Worm (Caenorhabditis elegans) whole organism, mixed stage, embryonic: ENCODE data around the gene E04F6.9.

Experiments
- M03D4.4 ChIP-seq: sonication (generic microtip); optimal IDR thresholded peaks from 2 replicates; lab custom pipeline; 2017; ENCODE audit warnings: mild to moderate bottlenecking, missing genetic modification characterization, missing compliant biosample characterization
- blmp-1 ChIP-seq: fragments of 150-350 bp; optimal IDR thresholded peaks from 2 replicates; lab custom pipeline; 2014; ENCODE audit warnings: missing biosample characterization, missing genetic modification characterization
- ceh-39 ChIP-seq: fragments of 150-350 bp; optimal IDR thresholded peaks from 2 replicates; lab custom pipeline; 2014; ENCODE audit warnings: missing biosample characterization, missing genetic modification characterization
- ceh-43 ChIP-seq: fragments of 200-800 bp; sonication (Bioruptor generic); optimal IDR thresholded peaks from 2 replicates; lab custom pipeline; 2018; ENCODE audit warnings: mild to moderate bottlenecking, missing genetic modification characterization, moderate library complexity, missing compliant biosample characterization
- ceh-83 ChIP-seq: fragments of 200-800 bp; sonication (Bioruptor generic); optimal IDR thresholded peaks from 2 replicates; lab custom pipeline; 2018; ENCODE audit warnings: mild to moderate bottlenecking, missing genetic modification characterization, missing compliant biosample characterization
- ces-1 ChIP-seq: fragments of 150-350 bp; optimal IDR thresholded peaks from 2 replicates; lab custom pipeline; 2014; ENCODE audit warnings: missing biosample characterization, missing genetic modification reagents, missing genetic modification characterization
- cnd-1 ChIP-seq: fragments of 200-800 bp; sonication (Bioruptor generic); optimal IDR thresholded peaks from 2 replicates; lab custom pipeline; 2018; ENCODE audit warnings: mild to moderate bottlenecking, missing genetic modification characterization, missing compliant biosample characterization
- drap-1 ChIP-seq: fragments of 200-800 bp; sonication (Bioruptor generic); optimal IDR thresholded peaks from 3 replicates; lab custom pipeline; 2018; ENCODE audit warnings: mild to moderate bottlenecking, missing genetic modification characterization, missing compliant biosample characterization
- elt-1 ChIP-seq: sonication (generic microtip); optimal IDR thresholded peaks from 2 replicates; lab custom pipeline; 2017; ENCODE audit warnings: missing genetic modification characterization, mild to moderate bottlenecking, missing compliant biosample characterization, antibody characterized with exemption, moderate library complexity, borderline replicate concordance; ENCODE audit not compliant: insufficient read depth
- elt-3 ChIP-seq: fragments of 150-350 bp; optimal IDR thresholded peaks from 2 replicates; lab custom pipeline; 2014; ENCODE audit warnings: missing biosample characterization, missing genetic modification characterization
- flh-1 ChIP-seq: fragments of 200-800 bp; sonication (Bioruptor generic); optimal IDR thresholded peaks from 2 replicates; lab custom pipeline; 2018; ENCODE audit warnings: mild to moderate bottlenecking, missing genetic modification characterization, moderate library complexity, missing compliant biosample characterization
- ham-2 ChIP-seq: fragments of 200-800 bp; sonication (Bioruptor generic); optimal IDR thresholded peaks from 2 replicates; lab custom pipeline; 2018; ENCODE audit warnings: mild to moderate bottlenecking, missing genetic modification characterization, missing compliant biosample characterization
- lin-32 ChIP-seq: fragments of 200-800 bp; sonication (Bioruptor generic); optimal IDR thresholded peaks from 2 replicates; lab custom pipeline; 2018; ENCODE audit warnings: mild to moderate bottlenecking, missing genetic modification characterization, missing compliant biosample characterization
- lsy-2 ChIP-seq: fragments of 150-350 bp; optimal IDR thresholded peaks from 2 replicates; lab custom pipeline; 2014; ENCODE audit warnings: missing biosample characterization, missing genetic modification characterization
- mab-5 ChIP-seq: fragments of 150-350 bp; optimal IDR thresholded peaks from 2 replicates; lab custom pipeline; 2014; ENCODE audit warnings: missing biosample characterization, missing genetic modification characterization
- mep-1 ChIP-seq: fragments of 150-350 bp; optimal IDR thresholded peaks from 2 replicates; lab custom pipeline; 2017; ENCODE audit warnings: missing biosample characterization, missing genetic modification reagents, missing genetic modification characterization, inconsistent platforms
- mls-2 ChIP-seq: sonication (generic microtip); optimal IDR thresholded peaks from 2 replicates; lab custom pipeline; 2016; ENCODE audit warnings: mild to moderate bottlenecking, missing genetic modification characterization, moderate library complexity, missing compliant biosample characterization
- nhr-12 ChIP-seq: fragments of 150-350 bp; optimal IDR thresholded peaks from 2 replicates; lab custom pipeline; 2014; ENCODE audit warnings: missing biosample characterization, missing genetic modification characterization
- nhr-2 ChIP-seq: fragments of 150-350 bp; optimal IDR thresholded peaks from 2 replicates; lab custom pipeline; 2014; ENCODE audit warnings: missing biosample characterization, missing genetic modification characterization
- nhr-237 ChIP-seq: fragments of 150-350 bp; optimal IDR thresholded peaks from 2 replicates; lab custom pipeline; 2014; ENCODE audit warnings: missing biosample characterization, missing genetic modification characterization
- nhr-28 ChIP-seq: fragments of 150-350 bp; optimal IDR thresholded peaks from 2 replicates; lab custom pipeline; 2014; ENCODE audit warnings: missing biosample characterization, missing genetic modification characterization
- nhr-76 ChIP-seq: sonication (generic microtip); optimal IDR thresholded peaks from 2 replicates; lab custom pipeline; 2017; ENCODE audit warnings: missing biosample characterization, missing genetic modification characterization
- pha-4 ChIP-seq: fragments of 150-350 bp; optimal IDR thresholded peaks from 2 replicates; lab custom pipeline; 2018; ENCODE audit warnings: missing biosample characterization, missing genetic modification reagents, missing genetic modification characterization
- sem-2 ChIP-seq: fragments of 200-800 bp; sonication (Bioruptor generic); optimal IDR thresholded peaks from 2 replicates; lab custom pipeline; 2018; ENCODE audit warnings: mild to moderate bottlenecking, missing genetic modification characterization, missing compliant biosample characterization
- snpc-4 ChIP-seq: fragments of 150-350 bp; optimal IDR thresholded peaks from 2 replicates; lab custom pipeline; 2014; ENCODE audit warnings: missing biosample characterization, missing genetic modification characterization
- sptf-1 ChIP-seq: sonication (generic microtip); optimal IDR thresholded peaks from 2 replicates; lab custom pipeline; 2017; ENCODE audit warnings: mild to moderate bottlenecking, missing genetic modification characterization, moderate library complexity, missing compliant biosample characterization
- tbx-8 ChIP-seq: fragments of 200-800 bp; sonication (Bioruptor generic); optimal IDR thresholded peaks from 2 replicates; lab custom pipeline; 2018; ENCODE audit warnings: mild to moderate bottlenecking, missing genetic modification characterization, moderate library complexity, missing compliant biosample characterization
- unc-120 ChIP-seq: sonication (generic microtip); optimal IDR thresholded peaks from 2 replicates; lab custom pipeline; 2017; ENCODE audit warnings: missing genetic modification characterization, missing compliant biosample characterization; ENCODE audit not compliant: poor library complexity, severe bottlenecking
- unc-39 ChIP-seq: fragments of 150-350 bp; optimal IDR thresholded peaks from 2 replicates; lab custom pipeline; 2014; ENCODE audit warnings: missing biosample characterization, missing genetic modification characterization
- unc-62 ChIP-seq: fragments of 150-350 bp; optimal IDR thresholded peaks from 2 replicates; lab custom pipeline; 2014; ENCODE audit warnings: missing biosample characterization, missing genetic modification reagents, missing genetic modification characterization
- zip-8 ChIP-seq: fragments of 150-350 bp; optimal IDR thresholded peaks from 2 replicates; lab custom pipeline; 2014; ENCODE audit warnings: missing biosample characterization, missing genetic modification characterization
- ztf-11 ChIP-seq: fragments of 150-350 bp; optimal IDR thresholded peaks from 2 replicates; lab custom pipeline; 2014; ENCODE audit warnings: missing biosample characterization, missing genetic modification characterization

The E04F6.9 gene

DNA sequence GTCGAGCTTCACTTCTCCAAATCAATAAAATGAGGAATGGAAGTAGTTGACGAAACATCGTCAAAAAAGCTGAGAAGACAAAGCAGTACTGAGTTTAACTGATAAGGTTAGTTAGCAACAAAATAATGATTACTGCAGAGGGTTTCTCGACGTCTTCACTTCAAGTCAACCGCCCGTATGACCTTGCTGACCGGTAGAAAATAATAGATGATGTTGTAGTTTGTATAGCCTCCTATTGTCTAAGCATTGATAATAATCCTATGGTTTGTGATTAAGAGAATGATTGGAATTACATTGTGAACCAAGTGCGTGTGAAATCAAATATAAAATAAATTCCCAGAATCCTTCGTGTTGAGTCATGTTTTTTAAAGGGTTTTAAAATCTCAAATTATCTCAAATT is 12.7 kb downstream of the E04F6.9 start, which contains the start of gene E04F6.6:
E04F6.6 (minus strand) TSS at position 258 of the 400 bp plus-strand sequence.
- TF ChIP-seq elt-1 (tag; lab: Kevin White, UChicago), result no peak
- TF ChIP-seq unc-39, result no peak
- TF ChIP-seq cnd-1 (tag; lab: Kevin White, UChicago), result no peak
- no peak for TF ChIP-seq elt-3
- TF ChIP-seq flh-1 (GFP tag; lab: Kevin White, UChicago), result no peak
- TF ChIP-seq nhr-237 (tag; lab: Kevin White, UChicago), result no peak
- TF ChIP-seq mep-1 (tag; lab: Kevin White, UChicago), result no peak

DNA sequence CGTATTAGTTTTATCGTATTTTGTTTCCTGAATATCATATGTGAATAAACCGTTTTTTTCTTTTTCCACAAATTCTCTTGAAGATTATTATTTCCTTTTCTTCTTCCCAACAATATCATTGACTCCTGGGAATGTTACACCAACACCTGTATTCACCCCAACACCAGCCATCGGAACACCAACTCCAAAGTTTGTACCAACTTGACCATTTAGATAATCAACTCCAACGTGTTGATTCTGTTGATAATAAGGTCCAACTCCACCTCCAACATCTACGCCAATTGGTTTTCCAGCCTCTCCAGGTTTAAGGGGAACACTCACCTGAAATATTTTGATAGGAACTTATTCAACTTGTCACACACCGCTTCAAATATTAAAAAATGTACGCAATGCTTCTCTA is 14.5 kb downstream of the E04F6.9 start:
- TF ChIP-seq nhr-2, result no peak
- no peak for TF ChIP-seq ces-1 (GFP tag; lab: Kevin White, UChicago)
- no peak for TF ChIP-seq mls-2 (tag; lab: Kevin White, UChicago)
- no peak for TF ChIP-seq elt-1 (tag; lab: Kevin White, UChicago)
- no peak for TF ChIP-seq unc-39
- TF ChIP-seq ztf-11 (tag; lab: Kevin White, UChicago), result no peak
- no peak for TF ChIP-seq pha-4 (tag; lab: Kevin White, UChicago)
- TF ChIP-seq cnd-1 (tag; lab: Kevin White, UChicago), result no peak
- TF ChIP-seq sptf-1, result no peak
- TF ChIP-seq M03D4.4 (tag; lab: Kevin White, UChicago), result no peak
- no peak for TF ChIP-seq nhr-237 (tag; lab: Kevin White, UChicago)
- TF ChIP-seq tbx-8, result no peak
- TF ChIP-seq elt-3, result no peak
- TF ChIP-seq ceh-43 (GFP tag; lab: Kevin White, UChicago), result no peak

- no peak for TF ChIP-seq lin-32 (GFP tag; lab: Kevin White, UChicago)
- TF ChIP-seq ceh-83 (GFP tag; lab: Kevin White, UChicago), result no peak
- TF ChIP-seq nhr-28 (tag; lab: Kevin White, UChicago), result no peak
- no peak for TF ChIP-seq lsy-2
- no peak for TF ChIP-seq unc-120 (tag; lab: Kevin White, UChicago)
- TF ChIP-seq drap-1 (GFP tag; lab: Kevin White, UChicago), result no peak
- no peak for TF ChIP-seq nhr-12 (tag; lab: Kevin White, UChicago)
- TF ChIP-seq zip-8 (tag; lab: Kevin White, UChicago), result no peak
- TF ChIP-seq pha-4 (tag; lab: Kevin White, UChicago), result no peak
- TF ChIP-seq mep-1 (tag; lab: Kevin White, UChicago), result no peak
- no peak for TF ChIP-seq flh-1 (GFP tag; lab: Kevin White, UChicago)
- TF ChIP-seq nhr-237 (tag; lab: Kevin White, UChicago), result no peak
- TF ChIP-seq nhr-76 (tag; lab: Kevin White, UChicago), result no peak
- no peak for TF ChIP-seq nhr-2
- TF ChIP-seq blmp-1 (tag; lab: Kevin White, UChicago), result no peak
- no peak for TF ChIP-seq unc-62 (GFP tag; lab: Kevin White, UChicago)
- TF ChIP-seq cnd-1 (tag; lab: Kevin White, UChicago), result no peak
- TF ChIP-seq mls-2 (tag; lab: Kevin White, UChicago), result no peak
- TF ChIP-seq elt-1 (tag; lab: Kevin White, UChicago), result no peak
- no peak for TF ChIP-seq tbx-8
Measured at ce11 chrII:7196040-7196439, 15.9 kb downstream of the E04F6.9 start, which contains the start of gene maoc-1. Gene maoc-1 (plus strand): TSS chrII:7196276.

ce11 chrII:7195541-7195940 is 16.4 kb downstream of the E04F6.9 start, which contains the start of gene acdh-12:
Gene acdh-12 (minus strand): TSS chrII:7195641.
- TF ChIP-seq ham-2 (GFP tag; lab: Kevin White, UChicago) (no peak), tbx-8 (no peak), nhr-2 (no peak), ceh-43 (GFP tag; lab: Kevin White, UChicago) (no peak), mls-2 (tag; lab: Kevin White, UChicago) (no peak), unc-62 (GFP tag; lab: Kevin White, UChicago) (no peak), nhr-237 (tag; lab: Kevin White, UChicago) (no peak), lsy-2 (no peak), snpc-4 (tag; lab: Kevin White, UChicago) (no peak), pha-4 (tag; lab: Kevin White, UChicago) (no peak), ces-1 (GFP tag; lab: Kevin White, UChicago) (no peak), sptf-1 (no peak), mab-5 (tag; lab: Kevin White, UChicago) (no peak), flh-1 (GFP tag; lab: Kevin White, UChicago) (no peak), ceh-39 (tag; lab: Kevin White, UChicago) (no peak), sem-2 (GFP tag; lab: Kevin White, UChicago) (no peak), unc-120 (tag; lab: Kevin White, UChicago) (no peak), ceh-83 (GFP tag; lab: Kevin White, UChicago) (no peak)
